Worm (Caenorhabditis elegans) whole organism, L2 larva: ENCODE measurements around the gene col-125.

Experiments
- dmd-4 ChIP-seq: sonication (generic microtip); optimal IDR thresholded peaks from 2 replicates; lab custom pipeline; 2017; ENCODE audit warnings: missing biosample characterization, missing genetic modification characterization
- egl-27 ChIP-seq: sonication (generic microtip); optimal IDR thresholded peaks from 3 replicates; lab custom pipeline; 2017; ENCODE audit warnings: missing biosample characterization, missing genetic modification reagents, missing genetic modification characterization
- fos-1 ChIP-seq: fragments of 150-350 bp; optimal IDR thresholded peaks from 2 replicates; lab custom pipeline; 2014; ENCODE audit warnings: missing biosample characterization, missing genetic modification characterization
- mdl-1 ChIP-seq, 2 experiments: fragments of 150-350 bp in 1 of 2; sonication (generic microtip) in 1 of 2; optimal IDR thresholded peaks; 2 replicates each; lab custom pipeline; 2017; ENCODE audit warnings: missing biosample characterization in 2 of 2, missing genetic modification characterization in 2 of 2
- nhr-10 ChIP-seq: sonication (generic microtip); optimal IDR thresholded peaks from 2 replicates; lab custom pipeline; 2017; ENCODE audit warnings: missing biosample characterization, missing genetic modification characterization
- nhr-11 ChIP-seq: fragments of 150-350 bp; optimal IDR thresholded peaks from 2 replicates; lab custom pipeline; 2014; ENCODE audit warnings: missing biosample characterization, missing genetic modification characterization
- nhr-12 ChIP-seq: fragments of 150-350 bp; optimal IDR thresholded peaks from 2 replicates; lab custom pipeline; 2014; ENCODE audit warnings: missing biosample characterization, missing genetic modification characterization
- unc-39 ChIP-seq: fragments of 150-350 bp; optimal IDR thresholded peaks from 2 replicates; lab custom pipeline; 2014; ENCODE audit warnings: missing biosample characterization, missing genetic modification characterization
- unc-55 ChIP-seq: fragments of 150-350 bp; sonication (generic microtip); optimal IDR thresholded peaks from 3 replicates; lab custom pipeline; 2014; ENCODE audit warnings: missing biosample characterization, missing genetic modification reagents, missing genetic modification characterization
- unc-62 ChIP-seq: fragments of 150-350 bp; optimal IDR thresholded peaks from 2 replicates; lab custom pipeline; 2014; ENCODE audit warnings: missing biosample characterization, missing genetic modification reagents, missing genetic modification characterization
- zag-1 ChIP-seq: fragments of 150-350 bp; optimal IDR thresholded peaks from 2 replicates; lab custom pipeline; 2014; ENCODE audit warnings: missing biosample characterization, missing genetic modification characterization

DNA sequence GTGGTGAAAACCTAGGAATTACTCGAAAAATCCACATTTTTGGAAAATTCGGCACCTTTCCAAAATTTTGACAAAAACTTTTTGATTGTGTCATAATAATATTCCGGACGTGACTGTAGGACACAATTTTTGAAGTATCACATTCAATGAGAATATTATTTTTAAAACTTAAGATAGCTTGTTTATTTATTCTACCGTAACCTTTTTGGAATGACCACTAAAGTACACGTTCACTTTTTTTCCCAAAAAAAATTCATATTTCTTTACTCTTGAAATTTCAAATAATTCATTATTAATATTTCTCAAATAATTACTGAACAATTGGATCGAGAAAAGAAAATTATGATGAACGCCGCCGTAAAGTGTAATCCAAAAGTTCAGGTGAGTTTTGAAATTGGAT lies 18.1 kb upstream of the col-125 start, which contains the start of gene R07H5.9:
- TF ChIP-seq dmd-4 = no peak
- TF ChIP-seq zag-1 (tag; lab: Kevin White, UChicago) = no peak
- TF ChIP-seq unc-39 = no peak
- TF ChIP-seq egl-27 (tag; lab: Kevin White, UChicago) = no peak
- TF ChIP-seq unc-62 (GFP tag; lab: Kevin White, UChicago) = no peak
- TF ChIP-seq nhr-12 = no peak
- no peak for TF ChIP-seq fos-1
- no peak for TF ChIP-seq unc-55 (GFP tag; lab: Kevin White, UChicago)
- no peak for TF ChIP-seq nhr-10 (tag; lab: Kevin White, UChicago)
- TF ChIP-seq mdl-1 (tag; optimal IDR thresholded peaks at IDR 0.05; lab: Kevin White, UChicago) = no peak
- TF ChIP-seq nhr-11 = no peak
